Worm (Caenorhabditis elegans) whole organism, mixed stage, embryonic: ENCODE measurements around the gene ark-1.
"Not testable (repeated sequence)": the region's sequence is repeated elsewhere in the genome, so short reads cannot be mapped to it uniquely, and the experiment has no call there.

Experiments
- M03D4.4 ChIP-seq: sonication (generic microtip); optimal IDR thresholded peaks from 2 replicates; lab custom pipeline; 2017; ENCODE audit warnings: mild to moderate bottlenecking, missing genetic modification characterization, missing compliant biosample characterization
- bed-3 ChIP-seq: fragments of 200-800 bp; sonication (Bioruptor generic); optimal IDR thresholded peaks from 3 replicates; lab custom pipeline; 2018; ENCODE audit warnings: mild to moderate bottlenecking, missing genetic modification characterization, moderate library complexity, missing compliant biosample characterization
- blmp-1 ChIP-seq: fragments of 150-350 bp; optimal IDR thresholded peaks from 2 replicates; lab custom pipeline; 2014; ENCODE audit warnings: missing biosample characterization, missing genetic modification characterization
- ceh-39 ChIP-seq: fragments of 150-350 bp; optimal IDR thresholded peaks from 2 replicates; lab custom pipeline; 2014; ENCODE audit warnings: missing biosample characterization, missing genetic modification characterization
- ceh-43 ChIP-seq: fragments of 200-800 bp; sonication (Bioruptor generic); optimal IDR thresholded peaks from 2 replicates; lab custom pipeline; 2018; ENCODE audit warnings: mild to moderate bottlenecking, missing genetic modification characterization, moderate library complexity, missing compliant biosample characterization
- ceh-83 ChIP-seq: fragments of 200-800 bp; sonication (Bioruptor generic); optimal IDR thresholded peaks from 2 replicates; lab custom pipeline; 2018; ENCODE audit warnings: mild to moderate bottlenecking, missing genetic modification characterization, missing compliant biosample characterization
- ces-1 ChIP-seq: fragments of 150-350 bp; optimal IDR thresholded peaks from 2 replicates; lab custom pipeline; 2014; ENCODE audit warnings: missing biosample characterization, missing genetic modification reagents, missing genetic modification characterization
- cnd-1 ChIP-seq: fragments of 200-800 bp; sonication (Bioruptor generic); optimal IDR thresholded peaks from 2 replicates; lab custom pipeline; 2018; ENCODE audit warnings: mild to moderate bottlenecking, missing genetic modification characterization, missing compliant biosample characterization
- drap-1 ChIP-seq: fragments of 200-800 bp; sonication (Bioruptor generic); optimal IDR thresholded peaks from 3 replicates; lab custom pipeline; 2018; ENCODE audit warnings: mild to moderate bottlenecking, missing genetic modification characterization, missing compliant biosample characterization
- elt-1 ChIP-seq: sonication (generic microtip); optimal IDR thresholded peaks from 2 replicates; lab custom pipeline; 2017; ENCODE audit warnings: missing genetic modification characterization, mild to moderate bottlenecking, missing compliant biosample characterization, antibody characterized with exemption, moderate library complexity, borderline replicate concordance; ENCODE audit not compliant: insufficient read depth
- elt-3 ChIP-seq: fragments of 150-350 bp; optimal IDR thresholded peaks from 2 replicates; lab custom pipeline; 2014; ENCODE audit warnings: missing biosample characterization, missing genetic modification characterization
- flh-1 ChIP-seq: fragments of 200-800 bp; sonication (Bioruptor generic); optimal IDR thresholded peaks from 2 replicates; lab custom pipeline; 2018; ENCODE audit warnings: mild to moderate bottlenecking, missing genetic modification characterization, moderate library complexity, missing compliant biosample characterization
- ham-2 ChIP-seq: fragments of 200-800 bp; sonication (Bioruptor generic); optimal IDR thresholded peaks from 2 replicates; lab custom pipeline; 2018; ENCODE audit warnings: mild to moderate bottlenecking, missing genetic modification characterization, missing compliant biosample characterization
- hlh-1 ChIP-seq: fragments of 150-350 bp; optimal IDR thresholded peaks from 2 replicates; lab custom pipeline; 2014; ENCODE audit warnings: missing biosample characterization, missing genetic modification reagents, missing genetic modification characterization
- lin-13 ChIP-seq: fragments of 150-350 bp; optimal IDR thresholded peaks from 2 replicates; lab custom pipeline; 2014; ENCODE audit warnings: missing biosample characterization, missing genetic modification characterization
- lin-32 ChIP-seq: fragments of 200-800 bp; sonication (Bioruptor generic); optimal IDR thresholded peaks from 2 replicates; lab custom pipeline; 2018; ENCODE audit warnings: mild to moderate bottlenecking, missing genetic modification characterization, missing compliant biosample characterization
- lsy-2 ChIP-seq: fragments of 150-350 bp; optimal IDR thresholded peaks from 2 replicates; lab custom pipeline; 2014; ENCODE audit warnings: missing biosample characterization, missing genetic modification characterization
- mab-5 ChIP-seq: fragments of 150-350 bp; optimal IDR thresholded peaks from 2 replicates; lab custom pipeline; 2014; ENCODE audit warnings: missing biosample characterization, missing genetic modification characterization
- mep-1 ChIP-seq: fragments of 150-350 bp; optimal IDR thresholded peaks from 2 replicates; lab custom pipeline; 2017; ENCODE audit warnings: missing biosample characterization, missing genetic modification reagents, missing genetic modification characterization, inconsistent platforms
- mls-2 ChIP-seq: sonication (generic microtip); optimal IDR thresholded peaks from 2 replicates; lab custom pipeline; 2016; ENCODE audit warnings: mild to moderate bottlenecking, missing genetic modification characterization, moderate library complexity, missing compliant biosample characterization
- nhr-12 ChIP-seq: fragments of 150-350 bp; optimal IDR thresholded peaks from 2 replicates; lab custom pipeline; 2014; ENCODE audit warnings: missing biosample characterization, missing genetic modification characterization
- nhr-2 ChIP-seq: fragments of 150-350 bp; optimal IDR thresholded peaks from 2 replicates; lab custom pipeline; 2014; ENCODE audit warnings: missing biosample characterization, missing genetic modification characterization
- nhr-237 ChIP-seq: fragments of 150-350 bp; optimal IDR thresholded peaks from 2 replicates; lab custom pipeline; 2014; ENCODE audit warnings: missing biosample characterization, missing genetic modification characterization
- nhr-28 ChIP-seq: fragments of 150-350 bp; optimal IDR thresholded peaks from 2 replicates; lab custom pipeline; 2014; ENCODE audit warnings: missing biosample characterization, missing genetic modification characterization
- nhr-76 ChIP-seq: sonication (generic microtip); optimal IDR thresholded peaks from 2 replicates; lab custom pipeline; 2017; ENCODE audit warnings: missing biosample characterization, missing genetic modification characterization
- pha-4 ChIP-seq: fragments of 150-350 bp; optimal IDR thresholded peaks from 2 replicates; lab custom pipeline; 2018; ENCODE audit warnings: missing biosample characterization, missing genetic modification reagents, missing genetic modification characterization
- sem-2 ChIP-seq: fragments of 200-800 bp; sonication (Bioruptor generic); optimal IDR thresholded peaks from 2 replicates; lab custom pipeline; 2018; ENCODE audit warnings: mild to moderate bottlenecking, missing genetic modification characterization, missing compliant biosample characterization
- snpc-4 ChIP-seq: fragments of 150-350 bp; optimal IDR thresholded peaks from 2 replicates; lab custom pipeline; 2014; ENCODE audit warnings: missing biosample characterization, missing genetic modification characterization
- sptf-1 ChIP-seq: sonication (generic microtip); optimal IDR thresholded peaks from 2 replicates; lab custom pipeline; 2017; ENCODE audit warnings: mild to moderate bottlenecking, missing genetic modification characterization, moderate library complexity, missing compliant biosample characterization
- tbx-8 ChIP-seq: fragments of 200-800 bp; sonication (Bioruptor generic); optimal IDR thresholded peaks from 2 replicates; lab custom pipeline; 2018; ENCODE audit warnings: mild to moderate bottlenecking, missing genetic modification characterization, moderate library complexity, missing compliant biosample characterization
- unc-120 ChIP-seq: sonication (generic microtip); optimal IDR thresholded peaks from 2 replicates; lab custom pipeline; 2017; ENCODE audit warnings: missing genetic modification characterization, missing compliant biosample characterization; ENCODE audit not compliant: poor library complexity, severe bottlenecking
- unc-39 ChIP-seq: fragments of 150-350 bp; optimal IDR thresholded peaks from 2 replicates; lab custom pipeline; 2014; ENCODE audit warnings: missing biosample characterization, missing genetic modification characterization
- unc-62 ChIP-seq: fragments of 150-350 bp; optimal IDR thresholded peaks from 2 replicates; lab custom pipeline; 2014; ENCODE audit warnings: missing biosample characterization, missing genetic modification reagents, missing genetic modification characterization
- zip-8 ChIP-seq: fragments of 150-350 bp; optimal IDR thresholded peaks from 2 replicates; lab custom pipeline; 2014; ENCODE audit warnings: missing biosample characterization, missing genetic modification characterization
- ztf-11 ChIP-seq: fragments of 150-350 bp; optimal IDR thresholded peaks from 2 replicates; lab custom pipeline; 2014; ENCODE audit warnings: missing biosample characterization, missing genetic modification characterization

ark-1 gene

DNA sequence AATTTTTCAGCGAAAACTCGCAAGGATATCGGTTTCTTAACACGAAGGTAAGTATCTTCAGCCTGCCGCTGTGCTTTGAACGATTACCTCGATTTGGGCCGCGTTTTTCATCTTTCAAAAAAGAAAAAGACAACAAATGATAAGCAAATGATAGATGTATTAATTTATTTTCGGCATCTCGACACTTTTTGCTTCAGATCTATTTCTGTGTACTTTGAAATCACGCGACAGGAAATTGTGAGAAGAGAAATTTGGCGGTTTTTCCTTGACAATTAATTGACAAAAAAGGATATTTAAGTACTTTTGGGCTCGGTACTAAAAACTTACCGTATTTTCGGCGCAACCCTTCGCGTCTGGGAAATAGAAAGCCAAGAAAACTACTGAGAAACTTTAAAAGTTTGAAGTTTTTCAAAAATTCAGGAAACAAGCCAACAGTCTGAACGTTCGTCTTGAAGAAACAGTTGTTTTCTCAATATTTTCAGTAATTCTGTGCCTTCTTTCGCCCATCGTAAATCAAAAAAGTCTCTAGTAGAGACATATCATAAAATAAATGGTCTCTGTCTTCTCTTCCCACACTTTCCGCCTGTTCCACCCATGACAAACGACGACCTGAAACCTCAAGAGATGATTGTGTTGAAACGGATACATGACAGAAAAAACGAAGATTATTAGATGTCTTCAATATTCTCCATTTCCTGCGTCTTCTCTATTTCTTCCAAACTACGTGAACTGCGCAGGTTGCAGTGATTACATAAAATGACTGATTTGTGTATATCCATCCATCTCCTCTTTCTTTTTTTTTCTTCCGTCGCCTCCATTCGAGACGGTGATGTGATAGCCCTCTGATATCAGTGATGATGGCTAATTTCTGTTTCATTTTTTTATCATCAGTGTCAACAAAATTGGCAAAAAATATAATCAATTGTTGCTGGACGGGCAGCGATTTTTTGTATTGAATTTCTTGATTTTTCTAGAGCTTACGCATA is 10.3 kb upstream of the ark-1 start:
- TF ChIP-seq elt-3 (tag; lab: Kevin White, UChicago) = no peak
- no peak for TF ChIP-seq nhr-2
- TF ChIP-seq lin-32 (GFP tag; lab: Kevin White, UChicago) = no peak
- TF ChIP-seq blmp-1 (tag; lab: Kevin White, UChicago) = no peak
- no peak for TF ChIP-seq ces-1
- TF ChIP-seq M03D4.4 (tag; lab: Kevin White, UChicago) = no peak
- TF ChIP-seq ceh-39 (tag; lab: Kevin White, UChicago) = no peak
- TF ChIP-seq nhr-237 (tag; lab: Kevin White, UChicago) = no peak
- TF ChIP-seq zip-8 (tag; lab: Kevin White, UChicago) = no peak
- no peak for TF ChIP-seq mab-5 (tag; lab: Kevin White, UChicago)
- TF ChIP-seq mep-1 (tag; lab: Kevin White, UChicago) = no peak
- no peak for TF ChIP-seq sptf-1 (tag; lab: Kevin White, UChicago)
- TF ChIP-seq unc-62 = no peak
- no peak for TF ChIP-seq bed-3 (GFP tag; lab: Kevin White, UChicago)
- TF ChIP-seq lin-13 (tag; lab: Kevin White, UChicago) = no peak
- TF ChIP-seq unc-39 (tag; lab: Kevin White, UChicago) = no peak
- no peak for TF ChIP-seq nhr-12
- TF ChIP-seq lsy-2 = no peak
- no peak for TF ChIP-seq sem-2 (GFP tag; lab: Kevin White, UChicago)

DNA sequence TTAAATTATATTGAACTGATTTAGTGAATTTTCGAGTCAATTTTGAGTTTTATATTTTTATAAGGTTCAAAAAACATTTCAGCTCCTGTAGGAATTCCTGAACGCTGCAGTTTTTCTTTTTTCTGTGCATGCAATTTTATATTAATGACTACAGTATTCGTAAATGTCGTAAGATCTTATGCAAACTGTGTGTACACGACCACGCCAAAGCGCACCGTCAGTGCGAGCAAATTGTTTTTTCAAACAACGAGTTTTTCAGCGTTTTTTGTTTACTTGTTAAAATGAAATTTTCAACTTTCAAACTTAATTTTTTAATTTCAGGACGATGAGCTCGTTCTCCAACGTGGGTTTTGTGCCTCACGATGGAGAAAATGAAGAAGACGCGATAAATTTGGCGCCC is 9.3 kb upstream of the ark-1 start, which contains the start of gene vha-7:
Gene vha-7 (plus strand): TSS at position 326 of the 400 bp plus-strand sequence.
- TF ChIP-seq mab-5 (tag; lab: Kevin White, UChicago) = no peak
- TF ChIP-seq unc-39 (tag; lab: Kevin White, UChicago) = no peak
- TF ChIP-seq unc-62 = no peak
- TF ChIP-seq lin-32 (GFP tag; lab: Kevin White, UChicago) = no peak
- TF ChIP-seq drap-1 = no peak
- TF ChIP-seq cnd-1 (tag; lab: Kevin White, UChicago) = no peak
- TF ChIP-seq ceh-83 (GFP tag; lab: Kevin White, UChicago) = no peak
- TF ChIP-seq unc-120 = no peak
- TF ChIP-seq ztf-11 (tag; lab: Kevin White, UChicago) = no peak
- TF ChIP-seq ces-1 = no peak
- no peak for TF ChIP-seq elt-3 (tag; lab: Kevin White, UChicago)

DNA sequence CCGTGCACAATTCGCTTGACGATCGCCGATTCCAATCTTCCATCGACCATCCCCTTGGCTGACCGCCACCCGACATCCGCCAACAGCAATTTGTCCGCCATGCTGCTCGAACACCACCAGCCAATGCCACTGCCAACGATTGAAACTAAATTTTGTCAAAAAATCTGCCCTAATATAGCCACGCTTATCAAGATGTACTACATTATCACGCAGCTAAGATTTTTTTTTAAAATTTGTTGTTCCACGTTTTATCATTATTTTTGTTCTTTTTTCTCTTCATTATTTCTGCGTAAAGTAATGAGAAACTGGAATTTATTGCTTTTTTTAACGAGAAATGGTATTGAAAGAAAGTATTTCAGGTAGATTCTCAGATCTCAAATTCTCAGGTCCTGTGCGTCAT is 8.5 kb upstream of the ark-1 start, which contains the start of gene C26H9A.3:
Gene C26H9A.3 (minus strand): TSS at position 101 of the 400 bp plus-strand sequence.
- TF ChIP-seq sptf-1 (tag; lab: Kevin White, UChicago); unc-120; ceh-43 (GFP tag; lab: Kevin White, UChicago): not testable (repeated sequence)

DNA sequence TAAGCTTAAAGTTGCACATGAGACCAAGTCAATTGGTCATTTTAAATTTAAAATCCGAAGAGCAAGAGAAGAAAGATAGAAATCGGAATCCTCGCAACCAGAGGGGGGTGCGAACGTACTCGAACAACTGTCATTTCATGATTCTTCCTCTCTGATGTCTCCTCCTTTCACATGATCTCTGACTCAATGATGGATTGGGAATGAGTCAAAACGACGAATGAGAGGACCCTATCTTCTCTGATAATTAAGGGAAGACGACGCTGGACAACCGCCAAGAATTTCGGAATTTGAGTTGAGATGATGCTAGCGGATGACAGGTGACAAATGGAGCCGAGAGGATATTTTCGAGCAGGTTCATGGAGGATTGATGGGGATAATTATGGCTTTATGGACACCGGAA is 6.5 kb upstream of the ark-1 start:
- TF ChIP-seq unc-120 = peak; percentile 86
- no peak for TF ChIP-seq cnd-1 (tag; lab: Kevin White, UChicago)
- TF ChIP-seq lin-13 (tag; lab: Kevin White, UChicago) = no peak
- TF ChIP-seq M03D4.4 (tag; lab: Kevin White, UChicago) = no peak
- TF ChIP-seq zip-8 (tag; lab: Kevin White, UChicago) = no peak
- no peak for TF ChIP-seq bed-3 (GFP tag; lab: Kevin White, UChicago)
- no peak for TF ChIP-seq drap-1
- TF ChIP-seq snpc-4 (tag; lab: Kevin White, UChicago) = no peak
- TF ChIP-seq ceh-83 (GFP tag; lab: Kevin White, UChicago) = no peak
- TF ChIP-seq unc-39 (tag; lab: Kevin White, UChicago) = no peak
- no peak for TF ChIP-seq sptf-1 (tag; lab: Kevin White, UChicago)
- TF ChIP-seq unc-62 = peak; percentile 98
- TF ChIP-seq nhr-2 = no peak
- TF ChIP-seq ztf-11 (tag; lab: Kevin White, UChicago) = no peak
- TF ChIP-seq ceh-43 (GFP tag; lab: Kevin White, UChicago) = no peak
- TF ChIP-seq elt-3 (tag; lab: Kevin White, UChicago) = no peak
- no peak for TF ChIP-seq pha-4
- no peak for TF ChIP-seq tbx-8 (GFP tag; lab: Kevin White, UChicago)
- no peak for TF ChIP-seq lsy-2
- TF ChIP-seq nhr-237 (tag; lab: Kevin White, UChicago) = no peak
- no peak for TF ChIP-seq elt-1 (tag; lab: Kevin White, UChicago)
- no peak for TF ChIP-seq ham-2 (GFP tag; lab: Kevin White, UChicago)
- TF ChIP-seq mab-5 (tag; lab: Kevin White, UChicago) = peak; percentile 72
- no peak for TF ChIP-seq nhr-76 (tag; lab: Kevin White, UChicago)
- peak; percentile 27 for TF ChIP-seq mep-1 (tag; lab: Kevin White, UChicago)
- TF ChIP-seq nhr-28 (tag; lab: Kevin White, UChicago) = no peak
- no peak for TF ChIP-seq sem-2 (GFP tag; lab: Kevin White, UChicago)
- peak; percentile 99 for TF ChIP-seq hlh-1 (tag; lab: Kevin White, UChicago)
- no peak for TF ChIP-seq mls-2 (tag; lab: Kevin White, UChicago)
- TF ChIP-seq ceh-39 (tag; lab: Kevin White, UChicago) = no peak
- no peak for TF ChIP-seq flh-1
- TF ChIP-seq blmp-1 (tag; lab: Kevin White, UChicago) = no peak
- TF ChIP-seq ces-1 = no peak
- TF ChIP-seq nhr-12 = no peak
- TF ChIP-seq lin-32 (GFP tag; lab: Kevin White, UChicago) = no peak
